Worm (Caenorhabditis elegans) whole organism, young adult: ENCODE results near the gene F18F11.4.

Experiments
- C06A6.2 ChIP-seq: fragments of 200-800 bp; sonication (Bioruptor generic); conservative IDR thresholded peaks from 2 replicates; pipeline ENCODE4 v1.3.6; 2022; ENCODE audit warnings: missing genetic modification characterization, missing compliant biosample characterization
- C17E4.6 ChIP-seq: fragments of 200-800 bp; sonication (Bioruptor generic); IDR thresholded peaks from 2 replicates; pipeline ENCODE4 v1.3.6; 2022; ENCODE audit warnings: missing genetic modification reagents, missing genetic modification characterization, missing compliant biosample characterization
- F33H1.4 ChIP-seq: fragments of 200-800 bp; sonication (Bioruptor generic); IDR thresholded peaks from 2 replicates; pipeline ENCODE4 v1.3.6; 2022; ENCODE audit warnings: missing genetic modification reagents, missing genetic modification characterization, missing compliant biosample characterization
- F37B4.10 ChIP-seq: fragments of 200-800 bp; sonication (Bioruptor generic); IDR thresholded peaks from 2 replicates; pipeline ENCODE4 v1.3.6; 2022; ENCODE audit warnings: missing genetic modification characterization, missing compliant biosample characterization
- F57A8.1 ChIP-seq: fragments of 200-800 bp; sonication (Bioruptor generic); optimal IDR thresholded peaks from 2 replicates; lab custom pipeline; 2018; ENCODE audit warnings: mild to moderate bottlenecking, missing genetic modification characterization, moderate library complexity, missing compliant biosample characterization
- T07F8.4 ChIP-seq: sonication (generic microtip); optimal IDR thresholded peaks from 2 replicates; lab custom pipeline; 2016; ENCODE audit warnings: mild to moderate bottlenecking, missing genetic modification characterization, moderate library complexity, missing compliant biosample characterization
- Y53F4B.3 ChIP-seq: fragments of 200-800 bp; sonication (Bioruptor generic); IDR thresholded peaks from 2 replicates; pipeline ENCODE4 v1.3.6; 2022; ENCODE audit warnings: missing genetic modification reagents, missing genetic modification characterization, missing compliant biosample characterization
- Y53G8AR.9 ChIP-seq: fragments of 200-800 bp; sonication (Bioruptor generic); conservative IDR thresholded peaks from 2 replicates; pipeline ENCODE4 v1.3.6; 2022; ENCODE audit warnings: missing genetic modification reagents, missing genetic modification characterization, missing compliant biosample characterization
- ama-1 ChIP-seq, 3 experiments: fragments of 150-350 bp in 1 of 3; sonication (generic microtip) in 2 of 3; optimal IDR thresholded peaks; 2 replicates each; lab custom pipeline; 2014 to 2018; ENCODE audit warnings: missing biosample characterization in 2 of 3, missing genetic modification characterization in 2 of 3, missing genetic modification reagents in 2 of 3
- attf-6 ChIP-seq: fragments of 200-800 bp; sonication (Bioruptor generic); IDR thresholded peaks from 2 replicates; pipeline ENCODE4 v1.3.6; 2022; ENCODE audit warnings: missing genetic modification reagents, missing genetic modification characterization, missing compliant biosample characterization
- cebp-1 ChIP-seq, 2 experiments: fragments of 200-800 bp in 1 of 2; sonication (Bioruptor generic) in 1 of 2; sonication (generic microtip) in 1 of 2; IDR thresholded peaks in 1 of 2; optimal IDR thresholded peaks in 1 of 2; 2 replicates each; pipeline versions ENCODE4 v1.3.6 to Lab custom; 2017 to 2022; ENCODE audit warnings: missing compliant biosample characterization in 2 of 2, missing genetic modification characterization in 2 of 2, mild to moderate bottlenecking in 1 of 2, missing genetic modification reagents in 1 of 2, moderate library complexity in 1 of 2
- dox-1 ChIP-seq: fragments of 200-800 bp; sonication (Bioruptor generic); IDR thresholded peaks from 2 replicates; pipeline ENCODE4 v1.3.6; 2022; ENCODE audit warnings: missing genetic modification reagents, missing genetic modification characterization, missing compliant biosample characterization
- efl-1 ChIP-seq: fragments of 150-350 bp; optimal IDR thresholded peaks from 2 replicates; lab custom pipeline; 2014; ENCODE audit warnings: missing biosample characterization, missing genetic modification reagents, missing genetic modification characterization
- egrh-3 ChIP-seq: fragments of 200-800 bp; sonication (Bioruptor generic); IDR thresholded peaks from 2 replicates; pipeline ENCODE4 v1.3.6; 2022; ENCODE audit warnings: missing genetic modification reagents, missing genetic modification characterization, missing compliant biosample characterization
- fkh-3 ChIP-seq: sonication (generic microtip); optimal IDR thresholded peaks from 2 replicates; lab custom pipeline; 2016; ENCODE audit warnings: mild to moderate bottlenecking, missing genetic modification characterization, missing compliant biosample characterization
- hlh-12 ChIP-seq: sonication (generic microtip); optimal IDR thresholded peaks from 2 replicates; lab custom pipeline; 2016; ENCODE audit warnings: missing genetic modification characterization, missing compliant biosample characterization
- hmg-1.2 ChIP-seq: fragments of 200-800 bp; sonication (Bioruptor generic); IDR thresholded peaks from 2 replicates; pipeline ENCODE4 v1.3.6; 2022; ENCODE audit warnings: missing genetic modification reagents, missing genetic modification characterization, missing compliant biosample characterization
- hrde-1 ChIP-seq: sonication (generic microtip); optimal IDR thresholded peaks from 2 replicates; lab custom pipeline; 2016; ENCODE audit warnings: missing genetic modification characterization, mild to moderate bottlenecking, missing compliant biosample characterization, moderate library complexity, missing genotype, missing genetic modification reagents, borderline replicate concordance
- hsf-1 ChIP-seq: fragments of 200-800 bp; sonication (Bioruptor generic); IDR thresholded peaks from 2 replicates; pipeline ENCODE4 v1.3.6; 2022; ENCODE audit warnings: missing genetic modification reagents, missing genetic modification characterization, missing compliant biosample characterization
- lag-1 ChIP-seq: fragments of 200-800 bp; sonication (Bioruptor generic); IDR thresholded peaks from 2 replicates; pipeline ENCODE4 v1.3.6; 2022; ENCODE audit warnings: missing genetic modification reagents, missing genetic modification characterization, missing compliant biosample characterization
- lin-26 ChIP-seq: fragments of 200-800 bp; sonication (Bioruptor generic); IDR thresholded peaks from 2 replicates; pipeline ENCODE4 v1.3.6; 2022; ENCODE audit warnings: missing genetic modification reagents, missing genetic modification characterization, missing compliant biosample characterization
- lin-35 ChIP-seq, 3 experiments: fragments of 150-350 bp in 2 of 3; sonication (generic microtip) in 1 of 3; optimal IDR thresholded peaks; 2 replicates each; lab custom pipeline; 2014 to 2018; ENCODE audit warnings: missing biosample characterization in 3 of 3, missing genetic modification characterization in 3 of 3, missing genetic modification reagents in 3 of 3
- lin-40 ChIP-seq: sonication (generic microtip); optimal IDR thresholded peaks from 2 replicates; lab custom pipeline; 2016; ENCODE audit warnings: missing genetic modification characterization, mild to moderate bottlenecking, missing compliant biosample characterization, missing genotype, missing genetic modification reagents
- mel-28 ChIP-seq: sonication (generic microtip); optimal IDR thresholded peaks from 2 replicates; lab custom pipeline; 2016; ENCODE audit warnings: borderline replicate concordance, mild to moderate bottlenecking, missing genetic modification characterization, missing compliant biosample characterization
- nfyb-1 ChIP-seq: fragments of 200-800 bp; sonication (Bioruptor generic); IDR thresholded peaks from 2 replicates; pipeline ENCODE4 v1.3.6; 2022; ENCODE audit warnings: missing genetic modification reagents, missing genetic modification characterization, missing compliant biosample characterization
- nhr-27 ChIP-seq: fragments of 200-800 bp; sonication (Bioruptor generic); optimal IDR thresholded peaks from 2 replicates; lab custom pipeline; 2018; ENCODE audit warnings: mild to moderate bottlenecking, missing genetic modification characterization, moderate library complexity, missing compliant biosample characterization
- nhr-90 ChIP-seq: sonication (generic microtip); optimal IDR thresholded peaks from 2 replicates; lab custom pipeline; 2016; ENCODE audit warnings: missing genotype, mild to moderate bottlenecking, missing genetic modification characterization, missing compliant biosample characterization
- rcor-1 ChIP-seq: fragments of 200-800 bp; sonication (Bioruptor generic); IDR thresholded peaks from 2 replicates; pipeline ENCODE4 v1.3.6; 2022; ENCODE audit warnings: missing genetic modification reagents, missing genetic modification characterization, missing compliant biosample characterization
- rpc-1 ChIP-seq, 2 experiments: fragments of 150-350 bp in 1 of 2; sonication (generic microtip) in 1 of 2; optimal IDR thresholded peaks; 2 replicates each; lab custom pipeline; 2014 to 2018; ENCODE audit warnings: missing biosample characterization in 1 of 2, missing genetic modification characterization in 1 of 2, missing genetic modification reagents in 1 of 2, missing genotype in 1 of 2
- sea-2 ChIP-seq: fragments of 200-800 bp; sonication (Bioruptor generic); IDR thresholded peaks from 2 replicates; pipeline ENCODE4 v1.3.6; 2022; ENCODE audit warnings: missing genetic modification characterization, missing compliant biosample characterization
- unc-62 ChIP-seq: fragments of 150-350 bp; optimal IDR thresholded peaks from 2 replicates; lab custom pipeline; 2014; ENCODE audit warnings: missing biosample characterization, missing genetic modification reagents, missing genetic modification characterization
- xnd-1 ChIP-seq: sonication (generic microtip); optimal IDR thresholded peaks from 2 replicates; lab custom pipeline; 2016; ENCODE audit warnings: missing genotype, missing genetic modification reagents, missing genetic modification characterization, missing compliant biosample characterization
- zim-3 ChIP-seq: sonication (generic microtip); optimal IDR thresholded peaks from 2 replicates; lab custom pipeline; 2017; ENCODE audit warnings: mild to moderate bottlenecking, missing genetic modification characterization, moderate library complexity, missing compliant biosample characterization
- ztf-22 ChIP-seq: fragments of 200-800 bp; sonication (Bioruptor generic); optimal IDR thresholded peaks from 2 replicates; lab custom pipeline; 2018; ENCODE audit warnings: mild to moderate bottlenecking, missing genetic modification characterization, moderate library complexity, missing compliant biosample characterization
- ztf-26 ChIP-seq: sonication (generic microtip); optimal IDR thresholded peaks from 2 replicates; lab custom pipeline; 2017; ENCODE audit warnings: missing genetic modification characterization, missing compliant biosample characterization
- ztf-3 ChIP-seq: fragments of 200-800 bp; sonication (Bioruptor generic); optimal IDR thresholded peaks from 2 replicates; lab custom pipeline; 2018; ENCODE audit warnings: mild to moderate bottlenecking, missing genetic modification characterization, missing compliant biosample characterization

The F18F11.4 gene

ce11 chrIV:330523-330922 lies at the start of gene F18F11.4:
Gene F18F11.4 (plus strand): TSS chrIV:330823.
- TF ChIP-seq ama-1 (optimal IDR thresholded peaks at IDR 0.05; lab: Kevin White, UChicago): no peak
- no peak for TF ChIP-seq ama-1 (GFP tag; optimal IDR thresholded peaks at IDR 0.05; lab: Kevin White, UChicago)

ce11 chrIV:281247-281646 lies 49.4 kb upstream of the F18F11.4 start:
- TF ChIP-seq Y53G8AR.9 (GFP tag; lab: Robert Waterston, UW): 0 out of 2 replicates have a peak, but pooled peaks have one; percentile 13
- peak; percentile 46 for TF ChIP-seq F33H1.4 (GFP tag; lab: Robert Waterston, UW)
- peak; percentile 68; the same call in 1 of the 2 replicates for TF ChIP-seq egrh-3 (GFP tag; lab: Robert Waterston, UW)
- TF ChIP-seq hmg-1.2 (GFP tag; lab: Robert Waterston, UW): 0 out of 2 replicates have a peak, but pooled peaks have one; percentile 9
- TF ChIP-seq dox-1: peak; percentile 16; the same call in 1 of the 2 replicates
- TF ChIP-seq, all 124 proteins: peak for 5; not testable (repeated sequence) for 119

- no peak; the same call in 1 of the 2 replicates for TF ChIP-seq cebp-1 (GFP tag; IDR thresholded peaks at IDR 0.05; lab: Robert Waterston, UW)
- TF ChIP-seq cebp-1 (tag; optimal IDR thresholded peaks at IDR 0.05; lab: Kevin White, UChicago): peak; percentile 74
- TF ChIP-seq hmg-1.2 (GFP tag; lab: Robert Waterston, UW): peak; percentile 80
- TF ChIP-seq nfyb-1 (GFP tag; lab: Robert Waterston, UW): no peak
Measured at ce11 chrIV:282008-282407, 48.6 kb upstream of the F18F11.4 start.

ce11 chrIV:283347-283746 lies 47.3 kb upstream of the F18F11.4 start, which contains the start of gene best-19:
Gene best-19 (plus strand): TSS chrIV:283647.
- TF ChIP-seq fkh-3 (tag; lab: Kevin White, UChicago): no peak

- no peak for TF ChIP-seq ztf-26 (tag; lab: Kevin White, UChicago)
- TF ChIP-seq F37B4.10 (GFP tag; lab: Robert Waterston, UW): no peak
- no peak for TF ChIP-seq F57A8.1 (GFP tag; lab: Kevin White, UChicago)
- TF ChIP-seq ama-1 (optimal IDR thresholded peaks at IDR 0.05; lab: Kevin White, UChicago): no peak
- no peak for TF ChIP-seq ama-1 (GFP tag; optimal IDR thresholded peaks at IDR 0.05; lab: Kevin White, UChicago)
- no peak for TF ChIP-seq xnd-1 (tag; lab: Kevin White, UChicago)
- TF ChIP-seq mel-28 (tag; lab: Kevin White, UChicago): no peak
- no peak for TF ChIP-seq hsf-1 (GFP tag; lab: Robert Waterston, UW)
- TF ChIP-seq unc-62 (GFP tag; lab: Kevin White, UChicago): no peak
- TF ChIP-seq nhr-27: no peak
- TF ChIP-seq ztf-22 (GFP tag; lab: Kevin White, UChicago): no peak
- no peak for TF ChIP-seq egrh-3 (GFP tag; lab: Robert Waterston, UW)
- no peak for TF ChIP-seq lin-35 (GFP tag; optimal IDR thresholded peaks at IDR 0.05; lab: Kevin White, UChicago)
- no peak for TF ChIP-seq lin-40 (tag; lab: Kevin White, UChicago)
- TF ChIP-seq Y53F4B.3 (GFP tag; lab: Robert Waterston, UW): no peak
- no peak for TF ChIP-seq nhr-90 (tag; lab: Kevin White, UChicago)
- TF ChIP-seq C06A6.2: no peak
- TF ChIP-seq, all 124 proteins: peak for 0
Measured at ce11 chrIV:288027-288426, 42.6 kb upstream of the F18F11.4 start, which contains the start of gene T21D12.14. Gene T21D12.14 (minus strand): TSS chrIV:288127.

ce11 chrIV:290387-290786 lies 40.2 kb upstream of the F18F11.4 start:
- TF ChIP-seq sea-2 (GFP tag; lab: Robert Waterston, UW) (no peak), nfyb-1 (GFP tag; lab: Robert Waterston, UW) (no peak), lin-26 (GFP tag; lab: Robert Waterston, UW) (no peak), T07F8.4 (tag; lab: Kevin White, UChicago) (no peak), efl-1 (GFP tag; lab: Kevin White, UChicago) (no peak), hrde-1 (no peak), hlh-12 (tag; lab: Kevin White, UChicago) (no peak), rcor-1 (no peak), attf-6 (GFP tag; lab: Robert Waterston, UW) (no peak), ztf-3 (GFP tag; lab: Kevin White, UChicago) (no peak), zim-3 (tag; lab: Kevin White, UChicago) (no peak), lag-1 (GFP tag; lab: Robert Waterston, UW) (no peak), lin-40 (tag; lab: Kevin White, UChicago) (no peak), ama-1 (optimal IDR thresholded peaks at IDR 0.05; lab: Kevin White, UChicago) (no peak), ama-1 (GFP tag; optimal IDR thresholded peaks at IDR 0.05; lab: Kevin White, UChicago) (no peak), rpc-1 (optimal IDR thresholded peaks at IDR 0.05; lab: Kevin White, UChicago) (no peak), rpc-1 (tag; optimal IDR thresholded peaks at IDR 0.05; lab: Kevin White, UChicago) (no peak), C17E4.6 (GFP tag; lab: Robert Waterston, UW) (no peak)
